Fruit fly (Drosophila melanogaster) whole organism, embryonic: ENCODE measurements around the gene CG42784.

Source experiments
- BtbVII ChIP-seq: fragments of 200-800 bp; sonication (Bioruptor generic); optimal IDR thresholded peaks from 3 replicates; lab custom pipeline; 2017; ENCODE audit warnings: missing biosample characterization, mild to moderate bottlenecking, missing genetic modification characterization
- CG1024 ChIP-seq: fragments of 200-800 bp; sonication (Bioruptor generic); IDR thresholded peaks from 2 replicates; pipeline ENCODE4 v1.3.6; 2022; ENCODE audit warnings: missing biosample characterization, missing genetic modification characterization
- CG12104 ChIP-seq: fragments of 200-800 bp; sonication (Bioruptor generic); optimal IDR thresholded peaks from 3 replicates; lab custom pipeline; 2016; ENCODE audit warnings: missing biosample characterization, missing genetic modification characterization
- CG12391 ChIP-seq: fragments of 200-800 bp; sonication (Bioruptor generic); optimal IDR thresholded peaks from 3 replicates; lab custom pipeline; 2018; ENCODE audit warnings: missing biosample characterization, mild to moderate bottlenecking, missing genetic modification characterization, moderate library complexity
- CG14050 ChIP-seq: fragments of 200-800 bp; sonication (Bioruptor generic); IDR thresholded peaks from 3 replicates; pipeline ENCODE4 v1.3.6; 2022; ENCODE audit warnings: missing biosample characterization, missing genetic modification characterization
- CG15073 ChIP-seq: fragments of 200-800 bp; sonication (Bioruptor generic); optimal IDR thresholded peaks from 2 replicates; lab custom pipeline; 2016; ENCODE audit warnings: missing biosample characterization, missing genetic modification characterization
- CG15479 ChIP-seq: fragments of 200-800 bp; sonication (Bioruptor generic); optimal IDR thresholded peaks from 3 replicates; lab custom pipeline; 2019; ENCODE audit warnings: missing biosample characterization, mild to moderate bottlenecking, missing genetic modification characterization, moderate library complexity
- CG15601 ChIP-seq: fragments of 200-800 bp; sonication (Bioruptor generic); optimal IDR thresholded peaks from 3 replicates; lab custom pipeline; 2019; ENCODE audit warnings: missing biosample characterization, mild to moderate bottlenecking, missing genetic modification characterization, moderate library complexity
- CG16779 ChIP-seq: fragments of 200-800 bp; sonication (Bioruptor generic); IDR thresholded peaks from 2 replicates; pipeline ENCODE4 v1.3.6; 2022; ENCODE audit warnings: missing biosample characterization, missing genetic modification characterization
- CG17359 ChIP-seq: fragments of 200-800 bp; sonication (Bioruptor generic); optimal IDR thresholded peaks from 3 replicates; lab custom pipeline; 2018; ENCODE audit warnings: missing biosample characterization, mild to moderate bottlenecking, missing genetic modification characterization, moderate library complexity
- CG31388 ChIP-seq: fragments of 200-800 bp; sonication (Bioruptor generic); optimal IDR thresholded peaks from 2 replicates; lab custom pipeline; 2016; ENCODE audit warnings: missing biosample characterization, missing genetic modification characterization
- CG32532 ChIP-seq: fragments of 200-800 bp; sonication (Bioruptor generic); IDR thresholded peaks from 2 replicates; pipeline ENCODE4 v1.3.6; 2022; ENCODE audit warnings: missing biosample characterization, missing genetic modification characterization
- CG4707 ChIP-seq: fragments of 200-800 bp; sonication (Bioruptor generic); optimal IDR thresholded peaks from 2 replicates; lab custom pipeline; 2018; ENCODE audit warnings: missing biosample characterization, mild to moderate bottlenecking, missing genetic modification characterization, moderate library complexity
- CG6175 ChIP-seq: fragments of 200-800 bp; sonication (Bioruptor generic); IDR thresholded peaks from 3 replicates; pipeline ENCODE4 v1.3.6; 2022; ENCODE audit warnings: missing biosample characterization, missing genetic modification characterization
- CG6272 ChIP-seq: fragments of 200-800 bp; sonication (Bioruptor generic); IDR thresholded peaks from 2 replicates; pipeline ENCODE4 v1.3.6; 2022; ENCODE audit warnings: missing biosample characterization, missing genetic modification characterization
- CG6854 ChIP-seq: fragments of 200-800 bp; sonication (Bioruptor generic); optimal IDR thresholded peaks from 3 replicates; lab custom pipeline; 2017; ENCODE audit warnings: missing biosample characterization, mild to moderate bottlenecking, missing genetic modification characterization
- CG7372 ChIP-seq: fragments of 200-800 bp; sonication (Bioruptor generic); IDR thresholded peaks from 2 replicates; pipeline ENCODE4 v1.3.6; 2022; ENCODE audit warnings: missing biosample characterization, missing genetic modification characterization
- CG7839 ChIP-seq: fragments of 200-800 bp; sonication (Bioruptor generic); optimal IDR thresholded peaks from 3 replicates; lab custom pipeline; 2018; ENCODE audit warnings: missing biosample characterization, mild to moderate bottlenecking, missing genetic modification characterization, moderate library complexity
- CG8281 ChIP-seq: fragments of 200-800 bp; sonication (Bioruptor generic); optimal IDR thresholded peaks from 2 replicates; lab custom pipeline; 2018; ENCODE audit warnings: missing biosample characterization, mild to moderate bottlenecking, missing genetic modification characterization, moderate library complexity
- CG8359 ChIP-seq: fragments of 200-800 bp; sonication (Bioruptor generic); optimal IDR thresholded peaks from 2 replicates; lab custom pipeline; 2017; ENCODE audit warnings: missing biosample characterization, mild to moderate bottlenecking, missing genetic modification characterization, borderline replicate concordance
- CG8944 ChIP-seq: fragments of 200-800 bp; sonication (Bioruptor generic); optimal IDR thresholded peaks from 3 replicates; lab custom pipeline; 2016; ENCODE audit warnings: missing biosample characterization, missing genetic modification characterization
- CG9215 ChIP-seq: fragments of 200-800 bp; sonication (Bioruptor generic); IDR thresholded peaks from 2 replicates; pipeline ENCODE4 v1.3.6; 2022; ENCODE audit warnings: missing biosample characterization, missing genetic modification characterization
- CG9797 ChIP-seq: fragments of 200-800 bp; sonication (Bioruptor generic); optimal IDR thresholded peaks from 3 replicates; lab custom pipeline; 2018; ENCODE audit warnings: missing biosample characterization, mild to moderate bottlenecking, missing genetic modification characterization
- D ChIP-seq, 2 experiments: fragments of 200-800 bp in 1 of 2; fragments of >200 bp in 1 of 2; sonication (Bioruptor generic) in 1 of 2; optimal IDR thresholded peaks; 2 replicates in 1 of 2; 3 replicates in 1 of 2; lab custom pipeline; 2017; ENCODE audit warnings: mild to moderate bottlenecking in 1 of 2, missing biosample characterization in 1 of 2, missing genetic modification characterization in 1 of 2, missing genetic modification reagents in 1 of 2
- Doc2 ChIP-seq: fragments of 200-800 bp; sonication (Bioruptor generic); IDR thresholded peaks from 2 replicates; pipeline ENCODE4 v1.3.6; 2022; ENCODE audit warnings: missing biosample characterization, missing genetic modification characterization
- E2f2 ChIP-seq: fragments of 200-800 bp; sonication (Bioruptor generic); IDR thresholded peaks from 2 replicates; pipeline ENCODE4 v1.3.6; 2022; ENCODE audit warnings: missing biosample characterization, missing genetic modification characterization
- Fer1 ChIP-seq: fragments of 200-800 bp; sonication (Bioruptor generic); optimal IDR thresholded peaks from 2 replicates; lab custom pipeline; 2017; ENCODE audit warnings: missing biosample characterization, mild to moderate bottlenecking, missing genetic modification characterization
- H15 ChIP-seq: fragments of 200-800 bp; sonication (Bioruptor generic); IDR thresholded peaks from 3 replicates; pipeline ENCODE4 v1.3.6; 2022; ENCODE audit warnings: missing biosample characterization, missing genetic modification characterization
- Hr39 ChIP-seq: fragments of >200 bp; optimal IDR thresholded peaks from 2 replicates; lab custom pipeline; 2017
- Hsf ChIP-seq: fragments of 200-800 bp; sonication (Bioruptor generic); optimal IDR thresholded peaks from 3 replicates; lab custom pipeline; 2016; ENCODE audit warnings: missing biosample characterization, missing genetic modification characterization
- Lpt ChIP-seq: fragments of >200 bp; optimal IDR thresholded peaks from 2 replicates; lab custom pipeline; 2018; ENCODE audit warnings: missing biosample characterization, missing genetic modification characterization
- Mad ChIP-seq: fragments of 200-800 bp; sonication (Bioruptor generic); optimal IDR thresholded peaks from 2 replicates; lab custom pipeline; 2016; ENCODE audit warnings: missing biosample characterization, missing genetic modification characterization
- Med ChIP-seq: fragments of 200-800 bp; sonication (Bioruptor generic); peaks from one replicate; lab custom pipeline; 2016; ENCODE audit warnings: missing biosample characterization, missing genetic modification characterization, mild to moderate bottlenecking, inconsistent platforms, moderate library complexity
- Pdp1 ChIP-seq, 2 experiments: fragments of 200-800 bp; sonication (Bioruptor generic); optimal IDR thresholded peaks; 3 replicates each; lab custom pipeline; 2016; ENCODE audit warnings: missing biosample characterization in 2 of 2, missing genetic modification characterization in 2 of 2, mild to moderate bottlenecking in 1 of 2, moderate library complexity in 1 of 2
- Sry-δ ChIP-seq: fragments of 200-800 bp; sonication (Bioruptor generic); optimal IDR thresholded peaks from 2 replicates; lab custom pipeline; 2016; ENCODE audit warnings: missing biosample characterization, missing genetic modification characterization
- Xbp1 ChIP-seq: fragments of 200-800 bp; sonication (Bioruptor generic); optimal IDR thresholded peaks from 3 replicates; lab custom pipeline; 2016; ENCODE audit warnings: missing biosample characterization, mild to moderate bottlenecking, missing genetic modification characterization
- ap ChIP-seq: fragments of 200-800 bp; sonication (Bioruptor generic); IDR thresholded peaks from 2 replicates; pipeline ENCODE4 v1.3.6; 2022; ENCODE audit warnings: missing biosample characterization, missing genetic modification characterization
- ara ChIP-seq: fragments of 200-800 bp; sonication (Bioruptor generic); IDR thresholded peaks from 2 replicates; pipeline ENCODE4 v1.3.6; 2022; ENCODE audit warnings: missing biosample characterization, missing genetic modification characterization
- chinmo ChIP-seq: fragments of 200-800 bp; sonication (Bioruptor generic); IDR thresholded peaks from 4 replicates; pipeline ENCODE4 v1.3.6; 2022; ENCODE audit warnings: missing biosample characterization, missing genetic modification characterization; ENCODE audit not compliant: partially characterized antibody
- cwo ChIP-seq: fragments of 200-800 bp; sonication (Bioruptor generic); optimal IDR thresholded peaks from 3 replicates; lab custom pipeline; 2017; ENCODE audit warnings: missing biosample characterization, missing genetic modification characterization, mild to moderate bottlenecking, moderate library complexity, missing genetic modification reagents
- ems ChIP-seq: fragments of 200-800 bp; sonication (Bioruptor generic); optimal IDR thresholded peaks from 3 replicates; lab custom pipeline; 2016; ENCODE audit warnings: missing biosample characterization, missing genetic modification characterization
- fru ChIP-seq: fragments of >200 bp; optimal IDR thresholded peaks from 2 replicates; lab custom pipeline; 2017
- gcm ChIP-seq: fragments of 200-800 bp; sonication (Bioruptor generic); optimal IDR thresholded peaks from 2 replicates; lab custom pipeline; 2019; ENCODE audit warnings: missing biosample characterization, mild to moderate bottlenecking, missing genetic modification characterization, moderate library complexity
- inv ChIP-seq: fragments of 200-800 bp; sonication (Bioruptor generic); IDR thresholded peaks from 2 replicates; pipeline ENCODE4 v1.3.6; 2022; ENCODE audit warnings: missing biosample characterization, missing genetic modification characterization; ENCODE audit not compliant: partially characterized antibody
- lmd ChIP-seq: fragments of 200-800 bp; sonication (Bioruptor generic); IDR thresholded peaks from 2 replicates; pipeline ENCODE4 v1.3.6; 2022; ENCODE audit warnings: missing biosample characterization, missing genetic modification characterization
- mirr ChIP-seq: fragments of 200-800 bp; sonication (Bioruptor generic); optimal IDR thresholded peaks from 3 replicates; lab custom pipeline; 2018; ENCODE audit warnings: missing biosample characterization, mild to moderate bottlenecking, missing genetic modification characterization
- pan ChIP-seq, 4 experiments: fragments of >200 bp in 3 of 4; fragments of 200-800 bp in 1 of 4; sonication (Bioruptor generic) in 1 of 4; optimal IDR thresholded peaks in 3 of 4; IDR thresholded peaks in 1 of 4; 2 replicates each; pipeline versions ENCODE4 v1.3.6 to Lab custom; 2017 to 2022; ENCODE audit warnings: missing biosample characterization in 2 of 4, missing genetic modification characterization in 2 of 4, mixed read lengths in 1 of 4
- sisA ChIP-seq: fragments of 200-800 bp; sonication (Bioruptor generic); IDR thresholded peaks from 2 replicates; pipeline ENCODE4 v1.3.6; 2022; ENCODE audit warnings: missing biosample characterization, missing genetic modification characterization
- tap ChIP-seq: fragments of 200-800 bp; optimal IDR thresholded peaks from 3 replicates; lab custom pipeline; 2019; ENCODE audit warnings: missing biosample characterization, mild to moderate bottlenecking, missing genetic modification characterization, moderate library complexity
- tna ChIP-seq: fragments of 200-800 bp; sonication (Bioruptor generic); IDR thresholded peaks from 2 replicates; pipeline ENCODE4 v1.3.6; 2022; ENCODE audit warnings: missing biosample characterization, missing genetic modification characterization; ENCODE audit not compliant: partially characterized antibody

Gene CG42784

dm6 chr2L:13368940-13369339 is 46.3 kb upstream of the CG42784 start, which contains the start of gene CG31855 (continued):
- TF ChIP-seq lmd (GFP tag; lab: Robert Waterston, UW), result peak; percentile 81
- peak; percentile 77 for TF ChIP-seq CG6272 (GFP tag; lab: Robert Waterston, UW)
- TF ChIP-seq CG15479, result no peak
- peak; percentile 90 for TF ChIP-seq Xbp1
- TF ChIP-seq CG8944 (GFP tag; lab: Kevin White, UChicago), result peak; percentile 68
- peak; percentile 60 for TF ChIP-seq ap
- TF ChIP-seq CG8359 (GFP tag; lab: Kevin White, UChicago), result no peak
- no peak for TF ChIP-seq inv
- peak; percentile 66 for TF ChIP-seq CG9215 (GFP tag; lab: Robert Waterston, UW)
- peak; percentile 73 for TF ChIP-seq CG15601
- TF ChIP-seq Hsf (GFP tag; lab: Kevin White, UChicago), result peak; percentile 80
- TF ChIP-seq Med, result peak; percentile 95
- no peak for TF ChIP-seq Hr39
- peak; percentile 86 for TF ChIP-seq ems (GFP tag; lab: Kevin White, UChicago)
- TF ChIP-seq CG7839, result peak; percentile 82
- peak; percentile 6 for TF ChIP-seq CG15073 (GFP tag; lab: Kevin White, UChicago)
- TF ChIP-seq H15 (GFP tag; lab: Robert Waterston, UW), result peak; percentile 87
- no peak for TF ChIP-seq tna (GFP tag; lab: Robert Waterston, UW)
- TF ChIP-seq CG17359 (tag; lab: Kevin White, UChicago), result peak; percentile 86
- peak; percentile 35 for TF ChIP-seq Sry-δ (GFP tag; lab: Kevin White, UChicago)
- no peak for TF ChIP-seq Doc2 (GFP tag; lab: Robert Waterston, UW)
- no peak for TF ChIP-seq CG9797 (GFP tag; lab: Kevin White, UChicago)
- TF ChIP-seq CG32532 (GFP tag; lab: Robert Waterston, UW), result peak; percentile 90
- peak; percentile 78 for TF ChIP-seq CG7372 (GFP tag; lab: Robert Waterston, UW)
- TF ChIP-seq mirr (GFP tag; lab: Kevin White, UChicago), result peak; percentile 66
- peak; percentile 76 for TF ChIP-seq Mad (GFP tag; lab: Kevin White, UChicago)
- peak; percentile 82 for TF ChIP-seq sisA (GFP tag; lab: Robert Waterston, UW)
- peak; percentile 71 to 79 for TF ChIP-seq Pdp1 (GFP tag; optimal IDR thresholded peaks at IDR 0.05; lab: Kevin White, UChicago)
- no peak for TF ChIP-seq pan (optimal IDR thresholded peaks at IDR 0.05; lab: Kevin White, UChicago)
- peak in 1 of 2 experiments; percentile 88 for TF ChIP-seq pan (GFP tag; optimal IDR thresholded peaks at IDR 0.05 in 1 of 2, IDR thresholded peaks at IDR 0.05 in 1 of 2)
- peak; percentile 67 for TF ChIP-seq CG12104 (GFP tag; lab: Kevin White, UChicago)
- peak; percentile 49; the same call in 1 of the 2 replicates for TF ChIP-seq E2f2 (GFP tag; lab: Robert Waterston, UW)
- TF ChIP-seq Lpt (GFP tag; lab: Kevin White, UChicago), result no peak
- peak; percentile 40 for TF ChIP-seq CG6854 (GFP tag; lab: Kevin White, UChicago)
- peak; percentile 49 for TF ChIP-seq CG8281 (tag; lab: Kevin White, UChicago)
- peak; percentile 68 for TF ChIP-seq gcm (GFP tag; lab: Kevin White, UChicago)
- TF ChIP-seq fru (lab: Kevin White, UChicago), result no peak
- TF ChIP-seq D (optimal IDR thresholded peaks at IDR 0.05; lab: Kevin White, UChicago), result no peak
- peak; percentile 56 for TF ChIP-seq D (GFP tag; optimal IDR thresholded peaks at IDR 0.05; lab: Kevin White, UChicago)
- TF ChIP-seq CG1024 (GFP tag; lab: Robert Waterston, UW), result peak; percentile 69; the same call in 1 of the 2 replicates
- peak; percentile 67 for TF ChIP-seq CG31388 (GFP tag; lab: Kevin White, UChicago)
- peak; percentile 68 for TF ChIP-seq cwo
- TF ChIP-seq CG16779 (GFP tag; lab: Robert Waterston, UW), result peak; percentile 86
- TF ChIP-seq BtbVII (GFP tag; lab: Kevin White, UChicago), result peak; percentile 76
- TF ChIP-seq CG6175 (GFP tag; lab: Robert Waterston, UW), result 0 out of 3 replicates have a peak, but pooled peaks have one; percentile 30
- TF ChIP-seq ara (GFP tag; lab: Robert Waterston, UW), result peak; percentile 62; the same call in 1 of the 2 replicates
- TF ChIP-seq CG14050 (GFP tag; lab: Robert Waterston, UW), result peak; percentile 67
- no peak for TF ChIP-seq chinmo
- TF ChIP-seq CG4707, result peak; percentile 91
- TF ChIP-seq tap (tag; lab: Kevin White, UChicago), result peak; percentile 66
- peak; percentile 85 for TF ChIP-seq Fer1 (GFP tag; lab: Kevin White, UChicago)
- TF ChIP-seq CG12391 (tag; lab: Kevin White, UChicago), result peak; percentile 88
